Fruit fly (Drosophila melanogaster) Kc167 (cell line): ENCODE data around the gene CG8852.

Source experiments
- Myc ChIP-seq: fragments of >200 bp; optimal IDR thresholded peaks from 2 replicates; lab custom pipeline; 2017; ENCODE audit warnings: missing external identifiers
- Sin3A ChIP-seq: fragments of >200 bp; optimal IDR thresholded peaks from 2 replicates; lab custom pipeline; 2018; ENCODE audit warnings: missing external identifiers
- h ChIP-seq: fragments of >200 bp; optimal IDR thresholded peaks from 3 replicates; lab custom pipeline; 2018; ENCODE audit warnings: missing external identifiers
- insv ChIP-seq: fragments of >200 bp; optimal IDR thresholded peaks from 3 replicates; lab custom pipeline; 2018; ENCODE audit warnings: missing external identifiers
- psq ChIP-seq: fragments of >200 bp; optimal IDR thresholded peaks from 2 replicates; lab custom pipeline; 2017; ENCODE audit warnings: missing external identifiers
- ttk ChIP-seq: sonication (Bioruptor generic); optimal IDR thresholded peaks from 2 replicates; lab custom pipeline; 2017; ENCODE audit warnings: missing external identifiers

Gene CG8852

DNA sequence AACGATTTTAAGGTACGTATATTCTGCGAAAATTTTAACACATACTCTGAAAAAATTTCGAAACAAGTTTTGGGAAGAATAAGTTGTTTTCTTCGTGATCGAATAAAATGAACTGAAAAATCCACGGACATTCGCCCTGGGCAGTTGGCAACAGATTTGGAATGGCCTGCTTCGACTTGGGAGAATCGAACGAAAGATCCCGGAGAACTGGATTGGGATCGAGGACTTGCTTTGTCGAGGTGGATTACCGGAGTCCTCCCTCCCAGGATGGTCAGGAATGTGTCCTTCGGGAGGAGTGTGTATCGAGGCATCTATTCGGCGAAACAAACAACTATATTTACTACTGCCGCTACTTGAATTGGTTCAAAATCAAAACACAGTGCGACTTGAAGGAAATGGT, 5.4 kb upstream of the CG8852 start, which contains the start of the genes CG3213 and CG8851:
CG3213 (minus strand) TSS at position 101 of the 400 bp plus-strand sequence.
CG8851 (plus strand) TSS at position 127 of the 400 bp plus-strand sequence.
- TF ChIP-seq ttk (lab: Kevin White, UChicago) (no peak), h (lab: Kevin White, UChicago) (no peak), psq (lab: Kevin White, UChicago) (no peak), insv (no peak), Myc (lab: Kevin White, UChicago) (no peak), Sin3A (lab: Kevin White, UChicago) (no peak)

DNA sequence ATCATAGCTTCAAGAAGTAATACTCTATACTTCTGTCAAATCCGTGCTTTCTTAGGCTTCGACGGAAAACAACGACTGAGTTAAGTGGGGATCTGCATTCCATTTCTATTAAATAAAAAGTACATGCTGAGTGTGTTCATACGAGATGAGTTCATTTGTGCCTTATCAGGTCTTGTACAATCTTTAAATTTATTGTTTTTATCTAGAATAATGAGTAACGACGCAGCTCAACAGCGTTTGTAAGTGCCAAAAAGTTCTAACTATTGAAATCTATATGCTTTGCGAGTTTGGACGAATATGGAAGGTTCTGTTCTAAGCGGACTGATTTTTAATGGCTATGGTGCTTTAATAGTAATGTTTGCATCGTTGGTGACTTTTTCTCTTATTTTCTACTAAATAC, 975 bp upstream of the CG8852 start, which contains the start of gene Sr-CIV:
Sr-CIV (minus strand) TSS at position 101 of the 400 bp plus-strand sequence.
- TF ChIP-seq Myc (lab: Kevin White, UChicago) (no peak), Sin3A (lab: Kevin White, UChicago) (no peak), insv (no peak), h (lab: Kevin White, UChicago) (no peak), ttk (lab: Kevin White, UChicago) (no peak), psq (lab: Kevin White, UChicago) (no peak)

- TF ChIP-seq Sin3A (lab: Kevin White, UChicago) (no peak), ttk (lab: Kevin White, UChicago) (no peak), psq (lab: Kevin White, UChicago) (no peak), h (lab: Kevin White, UChicago) (no peak), insv (no peak), Myc (lab: Kevin White, UChicago) (no peak)
These were observed 5.4 kb downstream of the CG8852 start, which contains the start of the genes Spindly and IFT57 for dm6 chr2L:3530186-3530832. TSS of gene Spindly (minus strand) at chr2L:3530317. TSS of gene IFT57 (plus strand) at chr2L:3530789.

dm6 chr2L:3532973-3533525, 8.1 kb downstream of the CG8852 start:
- TF ChIP-seq Sin3A (lab: Kevin White, UChicago), result no peak
- no peak for TF ChIP-seq Myc (lab: Kevin White, UChicago)
- TF ChIP-seq psq (lab: Kevin White, UChicago), result no peak

- TF ChIP-seq h (lab: Kevin White, UChicago) (no peak), Sin3A (lab: Kevin White, UChicago) (no peak), psq (lab: Kevin White, UChicago) (no peak), Myc (lab: Kevin White, UChicago) (no peak), insv (no peak), ttk (lab: Kevin White, UChicago) (no peak)
These were observed 9.4 kb downstream of the CG8852 start for dm6 chr2L:3534227-3534842.

DNA sequence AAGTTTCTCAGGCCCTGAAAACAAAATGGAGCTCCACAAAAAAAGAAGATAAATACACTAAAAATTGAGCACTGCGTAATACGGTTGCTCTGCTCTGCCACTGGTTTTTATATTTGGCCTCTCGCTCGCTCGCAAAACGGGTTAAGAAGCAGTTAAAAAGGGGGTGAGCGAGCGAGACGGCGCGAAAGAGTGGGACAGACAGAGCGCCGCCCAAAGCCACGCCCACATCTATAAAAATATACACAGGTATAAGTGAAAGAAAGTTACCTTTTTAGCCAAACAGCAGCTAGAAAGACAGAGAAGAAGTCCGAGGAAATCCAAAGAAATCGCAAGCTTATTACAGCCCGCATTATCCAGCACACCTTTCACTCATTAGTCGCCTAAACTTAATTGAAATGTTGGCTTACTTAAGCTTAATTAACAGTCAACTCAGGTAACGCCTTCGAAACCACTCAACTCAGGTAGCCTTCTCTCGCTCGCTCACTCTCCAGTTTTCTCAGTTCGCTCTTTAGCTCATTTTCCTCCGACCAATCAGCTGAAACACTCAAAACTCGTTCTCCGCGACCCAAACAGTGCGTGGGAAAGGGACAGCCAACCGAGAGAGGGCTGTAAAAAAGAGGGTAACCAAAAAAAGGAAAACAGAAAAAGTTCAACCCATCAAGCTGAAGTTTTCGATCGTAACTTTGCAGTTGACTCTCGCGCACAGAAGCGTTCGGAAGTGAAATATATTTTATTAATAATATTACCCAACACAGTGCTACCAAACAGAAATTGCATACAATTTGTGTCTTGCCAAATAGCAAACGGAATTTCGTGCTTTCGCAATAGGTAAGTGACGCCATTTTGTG, 13.9 kb downstream of the CG8852 start, which contains the start of gene drm:
drm (plus strand) TSS at position 684 of the 848 bp plus-strand sequence.
- no peak for TF ChIP-seq Sin3A (lab: Kevin White, UChicago)
- TF ChIP-seq ttk (lab: Kevin White, UChicago), result no peak
- TF ChIP-seq psq (lab: Kevin White, UChicago), result no peak
- no peak for TF ChIP-seq Myc (lab: Kevin White, UChicago)
- TF ChIP-seq insv, result no peak

DNA sequence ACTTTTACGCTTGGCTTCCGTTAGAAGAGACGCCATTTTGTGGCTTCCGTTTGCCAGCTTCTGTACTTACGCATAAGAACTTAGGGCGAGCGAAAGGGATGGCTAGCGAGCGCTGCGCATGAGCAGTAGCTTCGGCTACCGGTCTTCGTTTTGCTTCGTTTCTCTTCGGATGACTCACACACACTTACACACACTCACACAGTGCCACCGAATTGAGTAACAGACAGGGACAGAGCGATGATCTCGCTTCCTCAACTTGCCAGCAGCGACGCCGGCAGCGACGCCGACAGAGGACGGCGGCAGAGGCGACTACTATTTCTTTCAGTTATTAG, 14.4 kb downstream of the CG8852 start:
- TF ChIP-seq h (lab: Kevin White, UChicago) (no peak), insv (no peak), ttk (lab: Kevin White, UChicago) (no peak), psq (lab: Kevin White, UChicago) (no peak), Myc (lab: Kevin White, UChicago) (no peak), Sin3A (lab: Kevin White, UChicago) (no peak)

- TF ChIP-seq h (lab: Kevin White, UChicago) (no peak), Myc (lab: Kevin White, UChicago) (no peak), ttk (lab: Kevin White, UChicago) (no peak), psq (lab: Kevin White, UChicago) (no peak), Sin3A (lab: Kevin White, UChicago) (no peak), insv (no peak)
These were observed 15.1 kb downstream of the CG8852 start for dm6 chr2L:3539996-3540395.

DNA sequence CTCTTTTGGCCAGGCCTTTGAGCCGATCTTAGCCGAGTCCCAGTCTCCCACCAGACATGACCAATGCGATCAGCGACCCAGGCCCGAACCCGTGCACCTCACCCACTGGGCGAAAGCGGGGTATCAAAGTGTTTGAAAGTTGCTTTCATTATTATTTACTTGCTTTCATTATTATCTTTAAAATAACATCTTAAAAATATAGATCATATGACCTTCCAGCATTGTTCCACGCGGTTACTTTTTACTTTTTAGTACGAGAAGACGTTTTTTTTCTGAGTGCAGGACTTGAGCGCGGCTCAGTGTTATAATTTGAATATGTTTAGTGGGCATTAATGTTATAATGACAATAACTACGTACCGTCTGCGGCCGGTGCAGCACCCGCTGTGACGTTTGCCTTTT, 18.1 kb downstream of the CG8852 start:
- TF ChIP-seq Sin3A (lab: Kevin White, UChicago), result no peak
- no peak for TF ChIP-seq psq (lab: Kevin White, UChicago)
- TF ChIP-seq insv, result no peak
- no peak for TF ChIP-seq Myc (lab: Kevin White, UChicago)
- no peak for TF ChIP-seq ttk (lab: Kevin White, UChicago)

dm6 chr2L:3545033-3545666, 20.2 kb downstream of the CG8852 start:
- TF ChIP-seq Myc (lab: Kevin White, UChicago) (no peak), psq (lab: Kevin White, UChicago) (no peak), h (lab: Kevin White, UChicago) (no peak)

DNA sequence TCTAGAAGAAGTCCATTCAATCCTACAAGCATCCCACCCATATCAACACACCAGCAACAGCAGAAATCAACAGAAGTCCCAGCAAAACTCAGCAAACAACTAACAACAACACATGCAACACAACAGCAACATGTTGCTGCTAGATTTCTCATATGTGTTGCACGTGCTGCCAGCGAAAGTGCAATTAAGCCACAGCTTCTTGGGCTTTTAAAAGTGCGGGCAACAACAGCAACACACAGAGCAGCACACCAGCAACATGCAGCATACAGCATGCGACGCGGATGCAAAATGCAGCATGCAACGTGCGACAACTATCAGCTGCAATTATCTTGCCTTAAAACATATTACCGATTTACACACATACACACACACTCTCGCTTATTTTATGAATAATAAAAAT, 22.6 kb downstream of the CG8852 start:
- TF ChIP-seq Sin3A (lab: Kevin White, UChicago) (no peak), h (lab: Kevin White, UChicago) (no peak), ttk (lab: Kevin White, UChicago) (no peak), psq (lab: Kevin White, UChicago) (no peak), insv (no peak), Myc (lab: Kevin White, UChicago) (no peak)
